Fruit fly (Drosophila melanogaster) whole organism, prepupa: ENCODE measurements around the gene p23.
A peak's percentile ranks its signal among the peaks of the same experiment; 100 is the strongest.

Experiments
- CG10669 ChIP-seq: fragments of 200-800 bp; sonication (Bioruptor generic); optimal IDR thresholded peaks from 3 replicates; lab custom pipeline; 2018; ENCODE audit warnings: missing biosample characterization, mild to moderate bottlenecking, missing genetic modification characterization, moderate library complexity
- CG3919 ChIP-seq: fragments of 200-800 bp; sonication (Bioruptor generic); optimal IDR thresholded peaks from 3 replicates; lab custom pipeline; 2016; ENCODE audit warnings: missing biosample characterization, missing genetic modification characterization
- CG6792 ChIP-seq: fragments of 200-800 bp; sonication (Bioruptor generic); optimal IDR thresholded peaks from 3 replicates; lab custom pipeline; 2016; ENCODE audit warnings: missing biosample characterization, missing genetic modification characterization
- CG8632 ChIP-seq: fragments of 200-800 bp; sonication (Bioruptor generic); optimal IDR thresholded peaks from 3 replicates; lab custom pipeline; 2016; ENCODE audit warnings: missing biosample characterization, missing genetic modification characterization
- CG9139 ChIP-seq: fragments of 200-800 bp; sonication (Bioruptor generic); optimal IDR thresholded peaks from 3 replicates; lab custom pipeline; 2017; ENCODE audit warnings: missing biosample characterization, mild to moderate bottlenecking, missing genetic modification characterization
- Ets21C ChIP-seq: fragments of 200-800 bp; sonication (Bioruptor generic); optimal IDR thresholded peaks from 3 replicates; lab custom pipeline; 2016; ENCODE audit warnings: missing biosample characterization, missing genetic modification characterization
- Gug ChIP-seq: fragments of 200-800 bp; sonication (Bioruptor generic); IDR thresholded peaks from 2 replicates; pipeline ENCODE4 v1.3.6; 2022; ENCODE audit warnings: missing biosample characterization, missing genetic modification characterization
- Hr39 ChIP-seq: fragments of 200-800 bp; sonication (Bioruptor generic); optimal IDR thresholded peaks from 2 replicates; lab custom pipeline; 2016; ENCODE audit warnings: missing biosample characterization, missing genetic modification characterization
- Lpt ChIP-seq: fragments of 200-800 bp; sonication (Bioruptor generic); optimal IDR thresholded peaks from 3 replicates; lab custom pipeline; 2016; ENCODE audit warnings: missing biosample characterization, missing genetic modification characterization
- OdsH ChIP-seq: fragments of 200-800 bp; sonication (Bioruptor generic); optimal IDR thresholded peaks from 3 replicates; lab custom pipeline; 2016; ENCODE audit warnings: missing biosample characterization, missing genetic modification characterization
- Sox14 ChIP-seq: fragments of 200-800 bp; sonication (Bioruptor generic); optimal IDR thresholded peaks from 3 replicates; lab custom pipeline; 2016; ENCODE audit warnings: missing biosample characterization, missing genetic modification characterization
- net ChIP-seq: fragments of 200-800 bp; sonication (Bioruptor generic); optimal IDR thresholded peaks from 3 replicates; lab custom pipeline; 2016; ENCODE audit warnings: missing biosample characterization, missing genetic modification characterization

dm6 chr3R:9701897-9702296 is 24.2 kb downstream of the p23 start:
- TF ChIP-seq CG6792 (no peak), CG8632 (GFP tag; lab: Kevin White, UChicago) (no peak), CG9139 (GFP tag; lab: Kevin White, UChicago) (no peak), net (GFP tag; lab: Kevin White, UChicago) (no peak), Sox14 (no peak), Ets21C (GFP tag; lab: Kevin White, UChicago) (no peak), CG3919 (GFP tag; lab: Kevin White, UChicago) (no peak), Hr39 (GFP tag; lab: Kevin White, UChicago) (peak; percentile 11), CG10669 (GFP tag; lab: Kevin White, UChicago) (no peak), Gug (GFP tag; lab: Robert Waterston, UW) (no peak), Lpt (GFP tag; lab: Kevin White, UChicago) (no peak), OdsH (GFP tag; lab: Kevin White, UChicago) (no peak)
